Worm (Caenorhabditis elegans) whole organism, late embryonic: ENCODE results near the gene C16D9.1.

Experiments used
- che-1 ChIP-seq: sonication (generic microtip); optimal IDR thresholded peaks from 2 replicates; lab custom pipeline; 2016; ENCODE audit warnings: mild to moderate bottlenecking, missing genetic modification characterization, missing compliant biosample characterization
- unc-86 ChIP-seq: sonication (generic microtip); optimal IDR thresholded peaks from 2 replicates; lab custom pipeline; 2016; ENCODE audit warnings: missing genetic modification characterization, missing compliant biosample characterization

DNA sequence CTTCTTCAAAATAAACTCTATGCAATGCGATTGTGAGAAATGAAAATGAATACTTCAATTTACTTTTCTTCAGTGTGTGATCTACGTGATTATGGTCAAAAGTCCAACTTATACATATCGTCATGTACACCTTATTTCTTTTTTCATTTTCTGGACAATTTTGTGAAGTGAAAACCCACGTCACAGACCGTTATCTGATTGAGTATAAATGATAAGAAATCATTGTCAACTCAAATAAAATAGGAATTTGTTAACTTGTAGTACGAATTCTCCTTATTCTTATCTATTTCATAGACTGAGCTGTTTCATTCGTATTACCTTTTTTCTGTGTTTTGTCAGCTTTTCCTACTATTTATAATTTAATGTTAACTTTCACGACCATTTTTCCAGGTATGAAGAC, 12.9 kb downstream of the C16D9.1 start, which contains the start of gene asp-5:
- TF ChIP-seq unc-86 = no peak
- TF ChIP-seq che-1 = no peak
